Worm (Caenorhabditis elegans) whole organism, midembryonic: Measurements from ENCODE around the gene T24H7.9.

Source experiments
- T22C8.4 ChIP-seq: fragments of 200-800 bp; sonication (Bioruptor generic); IDR thresholded peaks from 2 replicates; pipeline ENCODE4 v1.3.6; 2022; ENCODE audit warnings: missing genetic modification characterization, missing compliant biosample characterization
- cog-1 ChIP-seq: sonication (generic microtip); optimal IDR thresholded peaks from 2 replicates; lab custom pipeline; 2016; ENCODE audit warnings: missing genetic modification characterization, missing compliant biosample characterization
- klf-2 ChIP-seq: fragments of 200-800 bp; sonication (Bioruptor generic); conservative IDR thresholded peaks from 2 replicates; pipeline ENCODE4 v1.3.6; 2022; ENCODE audit warnings: missing genetic modification reagents, missing genetic modification characterization, missing compliant biosample characterization
- med-1 ChIP-seq: sonication (generic microtip); optimal IDR thresholded peaks from 2 replicates; lab custom pipeline; 2017; ENCODE audit warnings: missing genetic modification characterization, mild to moderate bottlenecking, missing compliant biosample characterization, antibody characterized with exemption, missing genetic modification reagents; ENCODE audit not compliant: insufficient read depth
- ref-1 ChIP-seq: fragments of 200-800 bp; sonication (Bioruptor generic); conservative IDR thresholded peaks from 2 replicates; pipeline ENCODE4 v1.3.6; 2022; ENCODE audit warnings: missing genetic modification reagents, missing genetic modification characterization, missing compliant biosample characterization
- tab-1 ChIP-seq: fragments of 200-800 bp; sonication (Bioruptor generic); IDR thresholded peaks from 2 replicates; pipeline ENCODE4 v1.3.6; 2022; ENCODE audit warnings: missing genetic modification characterization, missing compliant biosample characterization
- ztf-29 ChIP-seq: fragments of 200-800 bp; sonication (Bioruptor generic); IDR thresholded peaks from 2 replicates; pipeline ENCODE4 v1.3.6; 2022; ENCODE audit warnings: missing genetic modification reagents, missing genetic modification characterization, missing compliant biosample characterization

T24H7.9 gene

ce11 chrII:6191293-6191692, 44.0 kb downstream of the T24H7.9 start, which contains the start of gene fkh-8:
Gene fkh-8, minus strand, starts transcription at chrII:6191393.
- TF ChIP-seq T22C8.4 (GFP tag; lab: Robert Waterston, UW) (no peak), cog-1 (tag; lab: Kevin White, UChicago) (no peak), tab-1 (no peak), ref-1 (GFP tag; lab: Robert Waterston, UW) (no peak), med-1 (no peak)

ce11 chrII:6190770-6191169, 44.5 kb downstream of the T24H7.9 start:
- TF ChIP-seq ztf-29 (GFP tag; lab: Robert Waterston, UW) = no peak
- TF ChIP-seq klf-2 = no peak
